Fruit fly (Drosophila melanogaster) Kc167 (cell line): ENCODE data around the gene CG42259.

ENCODE experiments used
- Myc ChIP-seq: fragments of >200 bp; optimal IDR thresholded peaks from 2 replicates; lab custom pipeline; 2017; ENCODE audit warnings: missing external identifiers
- Sin3A ChIP-seq: fragments of >200 bp; optimal IDR thresholded peaks from 2 replicates; lab custom pipeline; 2018; ENCODE audit warnings: missing external identifiers
- h ChIP-seq: fragments of >200 bp; optimal IDR thresholded peaks from 3 replicates; lab custom pipeline; 2018; ENCODE audit warnings: missing external identifiers
- insv ChIP-seq: fragments of >200 bp; optimal IDR thresholded peaks from 3 replicates; lab custom pipeline; 2018; ENCODE audit warnings: missing external identifiers
- psq ChIP-seq: fragments of >200 bp; optimal IDR thresholded peaks from 2 replicates; lab custom pipeline; 2017; ENCODE audit warnings: missing external identifiers
- ttk ChIP-seq: sonication (Bioruptor generic); optimal IDR thresholded peaks from 2 replicates; lab custom pipeline; 2017; ENCODE audit warnings: missing external identifiers

The CG42259 gene

DNA sequence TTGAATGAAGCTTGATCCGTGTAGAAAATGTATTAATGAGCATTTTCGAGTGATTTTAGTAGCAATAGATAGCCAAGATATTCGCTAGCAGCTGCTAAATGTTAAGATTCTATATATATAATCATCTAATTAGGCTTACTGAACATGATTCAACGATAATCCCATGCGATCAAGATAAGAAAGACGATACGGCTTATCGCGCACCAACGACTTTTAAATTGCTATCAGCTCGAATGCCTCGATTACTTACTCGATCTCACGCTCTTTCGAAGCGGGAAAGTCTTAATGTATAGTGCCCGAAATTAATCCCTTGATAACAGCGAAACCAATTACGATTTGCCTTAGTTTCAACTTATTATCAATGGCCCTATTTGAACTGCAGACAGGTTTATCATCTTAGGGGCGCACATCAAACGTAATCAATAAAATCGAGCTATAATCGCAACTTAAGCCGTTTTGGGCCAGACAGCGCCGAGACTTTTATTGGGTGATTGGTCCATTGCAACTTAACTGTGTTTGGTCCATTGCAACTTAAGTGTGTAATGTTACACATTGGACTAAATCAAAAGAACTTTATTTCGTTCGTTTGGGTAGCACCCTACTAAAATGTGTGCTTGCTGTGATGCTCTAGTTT lies 4.7 kb downstream of the CG42259 start:
- TF ChIP-seq h (lab: Kevin White, UChicago) (no peak), psq (lab: Kevin White, UChicago) (no peak), Sin3A (lab: Kevin White, UChicago) (no peak)

DNA sequence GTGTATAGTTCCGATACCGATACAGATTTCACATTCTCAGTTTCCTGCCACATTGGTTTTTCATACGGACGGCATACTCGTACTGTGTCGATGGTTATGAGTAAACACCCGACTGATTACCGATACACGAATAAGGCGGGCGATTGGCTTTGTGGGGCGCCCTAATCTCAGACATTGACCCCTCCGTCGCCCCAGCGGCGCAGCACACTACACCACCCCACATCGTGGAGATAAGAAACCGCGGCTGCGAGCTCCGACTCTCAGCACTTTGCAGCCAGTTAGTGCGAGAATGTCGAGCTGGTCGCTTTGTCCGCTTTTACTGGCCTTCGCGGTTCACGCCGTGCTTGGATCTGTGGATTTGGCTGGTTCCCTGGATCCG lies 5.2 kb downstream of the CG42259 start, which contains the start of gene CG14629:
CG14629 (plus strand) TSS at position 275 of the 379 bp plus-strand sequence.
- TF ChIP-seq Sin3A (lab: Kevin White, UChicago) (no peak), Myc (lab: Kevin White, UChicago) (no peak), psq (lab: Kevin White, UChicago) (no peak), h (lab: Kevin White, UChicago) (no peak), ttk (lab: Kevin White, UChicago) (no peak), insv (lab: Kevin White, UChicago) (no peak)

DNA sequence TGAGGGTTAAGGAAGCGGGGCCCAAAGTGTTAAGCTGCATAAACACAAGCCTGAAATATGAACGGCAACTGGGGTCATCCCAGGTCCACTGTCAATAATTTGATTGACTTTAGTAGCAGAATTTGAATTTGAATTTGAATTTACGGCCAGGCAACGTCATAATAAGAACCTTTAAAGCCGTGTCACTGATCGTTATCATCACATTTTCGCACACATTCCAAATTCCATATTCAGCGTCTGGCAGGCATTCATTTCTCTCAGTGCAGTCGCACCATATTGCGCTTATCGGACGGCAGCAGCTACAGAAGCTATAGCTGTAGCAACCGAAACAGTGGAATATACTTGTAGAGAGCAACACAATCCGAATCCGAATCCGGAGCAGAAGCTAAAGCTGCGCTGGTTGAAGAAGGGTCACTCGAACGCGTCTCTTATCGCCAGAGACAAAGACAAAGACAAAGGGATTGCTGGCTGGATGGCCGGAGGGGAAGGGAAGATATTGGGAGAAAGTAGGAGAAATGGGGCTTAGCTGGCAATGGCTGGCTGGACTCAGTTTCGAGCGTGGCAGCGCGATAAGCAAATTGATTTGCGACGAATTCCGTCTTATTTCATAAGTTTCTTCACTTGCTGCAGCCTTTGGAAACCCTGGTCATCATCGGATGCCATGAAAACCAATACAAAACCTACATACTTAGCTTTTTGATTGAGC lies 6.8 kb downstream of the CG42259 start:
- TF ChIP-seq insv (lab: Kevin White, UChicago) (no peak), h (lab: Kevin White, UChicago) (no peak)

DNA sequence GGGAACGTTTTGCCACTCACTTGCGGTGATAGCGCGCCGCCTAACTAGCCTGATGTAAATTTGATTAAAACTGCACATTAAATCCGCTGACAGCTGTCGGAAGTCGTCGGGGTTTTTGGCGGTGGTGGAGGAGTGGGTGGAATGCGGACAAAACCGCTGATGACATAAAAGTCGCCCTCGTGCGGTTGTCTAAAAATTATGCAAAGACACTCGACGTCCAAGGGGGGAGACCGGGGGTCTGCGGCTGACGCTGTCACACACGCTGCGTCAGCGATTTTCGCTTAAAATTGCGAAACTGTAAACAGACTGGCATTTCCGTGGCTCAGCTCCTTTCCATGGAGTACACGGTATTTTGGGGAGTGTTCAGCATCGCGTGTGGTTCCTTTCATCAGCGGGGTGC lies 10.3 kb downstream of the CG42259 start:
- TF ChIP-seq ttk (lab: Kevin White, UChicago) (no peak), Sin3A (lab: Kevin White, UChicago) (no peak), h (lab: Kevin White, UChicago) (no peak), insv (lab: Kevin White, UChicago) (no peak), Myc (lab: Kevin White, UChicago) (no peak), psq (lab: Kevin White, UChicago) (no peak)

DNA sequence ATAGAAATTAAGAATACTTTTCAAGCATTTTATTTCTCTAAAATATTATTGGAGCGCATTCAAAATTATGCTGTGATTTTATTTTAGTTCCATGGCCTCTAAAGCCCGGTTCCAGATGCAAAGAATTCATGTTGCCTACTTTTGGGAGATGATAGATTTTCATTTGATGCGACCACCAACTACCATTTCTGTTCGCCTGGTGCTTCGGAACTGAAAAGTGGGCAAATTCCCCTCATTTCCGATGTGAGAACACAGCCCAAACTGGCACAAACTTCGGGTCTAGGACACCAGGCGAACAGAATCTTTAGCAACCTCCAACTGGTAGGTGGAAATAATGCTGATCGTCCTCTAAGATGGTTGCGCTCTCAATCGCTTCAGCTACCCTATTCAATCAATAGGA lies 17.1 kb downstream of the CG42259 start:
- TF ChIP-seq insv (lab: Kevin White, UChicago) (no peak), psq (lab: Kevin White, UChicago) (no peak)

DNA sequence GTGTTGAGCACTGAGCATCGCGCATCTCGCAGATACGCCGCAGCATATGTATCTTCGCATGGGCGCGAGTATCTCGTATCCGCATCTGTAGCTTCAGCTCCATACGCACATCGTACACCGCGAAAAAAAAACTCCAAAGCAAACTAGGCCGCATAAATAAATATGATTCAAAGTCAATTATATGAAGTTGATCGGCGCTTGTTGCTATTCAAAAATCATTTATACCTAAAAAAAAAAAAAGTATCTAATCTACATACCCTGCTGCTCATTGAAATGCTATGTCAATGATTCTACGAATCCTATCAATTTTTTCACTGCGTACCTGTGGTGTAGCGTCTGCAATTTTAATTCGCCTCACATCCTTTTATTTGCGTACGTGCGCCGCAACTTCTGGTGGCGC lies 34.7 kb downstream of the CG42259 start:
- no peak for TF ChIP-seq h (lab: Kevin White, UChicago)
- no peak for TF ChIP-seq psq (lab: Kevin White, UChicago)
- TF ChIP-seq Myc (lab: Kevin White, UChicago) = no peak
- TF ChIP-seq ttk (lab: Kevin White, UChicago) = no peak
- TF ChIP-seq insv (lab: Kevin White, UChicago) = no peak
- no peak for TF ChIP-seq Sin3A (lab: Kevin White, UChicago)

DNA sequence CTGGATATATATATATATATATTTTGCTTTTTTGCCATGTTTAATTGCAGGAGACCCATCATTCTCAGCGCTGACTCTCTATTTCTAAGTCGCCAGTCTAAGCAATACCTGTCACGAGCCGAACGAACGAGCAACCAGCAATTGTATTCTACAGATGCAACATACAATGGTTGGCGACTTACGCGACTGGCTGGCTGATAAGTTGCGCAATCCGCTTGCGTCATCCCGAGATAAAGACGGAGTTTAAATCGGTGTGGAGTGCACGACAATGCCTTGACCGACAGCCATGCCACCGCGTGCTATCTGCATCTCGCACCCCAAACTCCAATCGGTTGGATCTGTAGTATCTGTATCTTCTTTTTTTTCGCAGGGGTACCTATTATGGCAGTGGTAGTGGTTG lies 36.4 kb downstream of the CG42259 start:
- no peak for TF ChIP-seq Myc (lab: Kevin White, UChicago)
- TF ChIP-seq Sin3A (lab: Kevin White, UChicago) = no peak
- TF ChIP-seq insv (lab: Kevin White, UChicago) = no peak
- TF ChIP-seq h (lab: Kevin White, UChicago) = no peak
- no peak for TF ChIP-seq ttk (lab: Kevin White, UChicago)
- no peak for TF ChIP-seq psq (lab: Kevin White, UChicago)

DNA sequence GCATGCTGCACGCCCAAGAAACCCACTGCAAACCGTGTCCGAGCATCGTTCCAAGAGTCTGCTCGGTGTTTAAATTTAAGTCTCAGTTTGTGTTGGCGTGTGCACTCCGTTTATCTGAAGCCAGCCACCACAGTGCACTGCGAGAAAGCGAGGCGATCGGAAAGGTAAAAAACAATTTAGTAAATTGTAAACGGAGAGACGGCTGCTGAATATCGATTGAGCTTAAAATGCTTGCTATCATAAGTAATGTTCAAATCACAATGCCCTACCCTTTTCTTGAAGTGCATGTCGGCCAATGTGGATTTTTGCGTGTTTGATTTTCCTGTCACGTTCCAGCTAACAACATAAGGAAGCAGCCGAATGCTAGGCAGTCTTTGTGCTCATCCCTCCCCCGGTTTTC lies 37.1 kb downstream of the CG42259 start:
- TF ChIP-seq h (lab: Kevin White, UChicago) = no peak
- no peak for TF ChIP-seq psq (lab: Kevin White, UChicago)
- no peak for TF ChIP-seq Sin3A (lab: Kevin White, UChicago)
- TF ChIP-seq ttk (lab: Kevin White, UChicago) = no peak
- TF ChIP-seq Myc (lab: Kevin White, UChicago) = no peak
- no peak for TF ChIP-seq insv (lab: Kevin White, UChicago)

DNA sequence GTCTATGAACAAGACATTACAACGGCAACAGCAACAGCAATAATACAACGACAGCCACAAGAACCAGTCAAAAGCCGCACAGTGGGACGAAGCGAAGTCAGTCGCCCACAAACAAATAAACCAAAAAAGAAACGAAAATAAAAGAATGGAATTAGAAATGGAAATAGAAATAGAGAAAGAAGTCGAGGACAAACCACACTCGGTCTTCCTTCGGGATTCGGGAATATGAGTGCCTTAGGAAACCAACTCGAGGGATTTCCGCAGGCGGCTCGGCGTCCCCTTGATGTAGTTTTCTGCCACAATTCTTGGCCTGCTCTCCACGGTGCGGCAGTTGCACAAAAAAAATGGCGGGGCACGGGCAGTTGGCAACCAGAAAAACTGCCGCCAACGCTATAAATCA lies 44.4 kb downstream of the CG42259 start:
- TF ChIP-seq psq (lab: Kevin White, UChicago) (no peak), h (lab: Kevin White, UChicago) (no peak), insv (lab: Kevin White, UChicago) (no peak), ttk (lab: Kevin White, UChicago) (no peak), Sin3A (lab: Kevin White, UChicago) (no peak), Myc (lab: Kevin White, UChicago) (no peak)

DNA sequence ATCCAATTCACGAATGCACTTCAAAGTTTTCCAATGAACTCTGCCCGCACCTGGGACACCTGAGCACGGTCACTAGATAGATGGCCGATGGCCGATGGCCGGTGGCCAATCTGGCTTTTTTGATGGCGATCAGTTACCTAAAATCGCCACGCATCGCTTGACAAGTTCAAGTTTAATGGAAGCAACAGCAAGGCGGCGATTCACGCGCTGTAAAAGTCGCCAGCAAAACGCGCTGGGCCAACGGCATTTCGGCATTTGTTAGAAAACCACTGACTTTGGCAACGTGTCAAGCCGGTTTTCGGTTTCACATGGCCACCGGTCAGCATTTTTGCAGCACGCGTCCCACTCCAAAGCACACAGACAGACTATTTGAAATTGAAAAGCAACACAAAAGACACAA lies 48.3 kb downstream of the CG42259 start:
- no peak for TF ChIP-seq Sin3A (lab: Kevin White, UChicago)
- no peak for TF ChIP-seq h (lab: Kevin White, UChicago)
